Worm (Caenorhabditis elegans): ENCODE data around the gene deg-1.
A peak's percentile ranks its signal among the peaks of the same experiment; 100 is the strongest.

The deg-1 gene

ce11 chrX:7798248-7799020 lies 45.6 kb downstream of the deg-1 start, which contains the start of gene adm-4 (continued):
- TF ChIP-seq vab-7 (GFP tag; IDR thresholded peaks at IDR 0.05) = no peak
- no peak for TF ChIP-seq spr-1 (tag; optimal IDR thresholded peaks at IDR 0.05)
- TF ChIP-seq dmd-9 (GFP tag; IDR thresholded peaks at IDR 0.05) = no peak
- no peak for TF ChIP-seq nhr-77 (tag; optimal IDR thresholded peaks at IDR 0.05)
- no peak for TF ChIP-seq egl-43 (GFP tag; IDR thresholded peaks at IDR 0.05)
- no peak for TF ChIP-seq lim-7 (GFP tag; IDR thresholded peaks at IDR 0.05)
- no peak for TF ChIP-seq lin-1 (GFP tag; IDR thresholded peaks at IDR 0.05)
- peak; percentile 12 for TF ChIP-seq nhr-102 (tag; optimal IDR thresholded peaks at IDR 0.05)
- no peak for TF ChIP-seq mdl-1 (tag; optimal IDR thresholded peaks at IDR 0.05)
- TF ChIP-seq ctbp-1 (GFP tag; IDR thresholded peaks at IDR 0.05) = no peak
- no peak for TF ChIP-seq nhr-237 (tag; optimal IDR thresholded peaks at IDR 0.05)
- no peak for TF ChIP-seq fkh-10 (GFP tag; optimal IDR thresholded peaks at IDR 0.05)
- no peak for TF ChIP-seq saeg-2 (GFP tag; IDR thresholded peaks at IDR 0.05)
- no peak for TF ChIP-seq D1046.2 (GFP tag; IDR thresholded peaks at IDR 0.05)
- TF ChIP-seq nhr-25 (tag; optimal IDR thresholded peaks at IDR 0.05; ENCODE audit: borderline replicate concordance, insufficient read depth) = no peak
- TF ChIP-seq nhr-41 (GFP tag; IDR thresholded peaks at IDR 0.05) = no peak
- TF ChIP-seq zip-11 (GFP tag; IDR thresholded peaks at IDR 0.05) = no peak
- no peak for TF ChIP-seq F49E8.2 (tag; optimal IDR thresholded peaks at IDR 0.05; ENCODE audit: borderline replicate concordance)
- no peak for TF ChIP-seq ceh-62 (tag; optimal IDR thresholded peaks at IDR 0.05)
- no peak for TF ChIP-seq ceh-44 (GFP tag; IDR thresholded peaks at IDR 0.05)
- peak; percentile 15 for TF ChIP-seq dpl-1 (GFP tag; optimal IDR thresholded peaks at IDR 0.05)
- no peak for TF ChIP-seq set-16 (GFP tag; IDR thresholded peaks at IDR 0.05)
- TF ChIP-seq madf-5 (GFP tag; IDR thresholded peaks at IDR 0.05) = no peak
- peak; percentile 27 for TF ChIP-seq aha-1 (tag)
- no peak for TF ChIP-seq lir-3 (tag; optimal IDR thresholded peaks at IDR 0.05)
- peak; percentile 15 for TF ChIP-seq duxl-1 (tag; optimal IDR thresholded peaks at IDR 0.05; ENCODE audit: poor library complexity)
- no peak for TF ChIP-seq ZK337.2 (GFP tag; IDR thresholded peaks at IDR 0.05)
- TF ChIP-seq lin-38 (GFP tag; IDR thresholded peaks at IDR 0.05) = no peak
- TF ChIP-seq madf-9 (GFP tag; conservative IDR thresholded peaks at IDR 0.05) = peak; percentile 28; the same call in 1 of the 2 replicates
- no peak for TF ChIP-seq nhr-42 (GFP tag; IDR thresholded peaks at IDR 0.05)
- no peak for TF ChIP-seq spr-3 (GFP tag; optimal IDR thresholded peaks at IDR 0.05)
- TF ChIP-seq sdz-12 (GFP tag; optimal IDR thresholded peaks at IDR 0.05) = no peak
- TF ChIP-seq ceh-28 (tag; optimal IDR thresholded peaks at IDR 0.05) = no peak
- TF ChIP-seq snpc-1.2 (GFP tag; IDR thresholded peaks at IDR 0.05) = no peak
- no peak for TF ChIP-seq lin-15B (tag; optimal IDR thresholded peaks at IDR 0.05)
- TF ChIP-seq pha-4 (GFP tag; IDR thresholded peaks at IDR 0.05) = no peak
- TF ChIP-seq pha-4 (tag; optimal IDR thresholded peaks at IDR 0.05) = no peak
- no peak for TF ChIP-seq unc-62 (GFP tag; optimal IDR thresholded peaks at IDR 0.05 in 1 of 2)
- TF ChIP-seq unc-62 (tag; optimal IDR thresholded peaks at IDR 0.05) = no peak
- TF ChIP-seq unc-39 (tag; optimal IDR thresholded peaks at IDR 0.05) = no peak
- 0 out of 2 replicates have a peak, but pooled peaks have one; percentile 25 for TF ChIP-seq hmg-1.1 (GFP tag; IDR thresholded peaks at IDR 0.05)
- TF ChIP-seq nhr-76 (tag; optimal IDR thresholded peaks at IDR 0.05) = no peak
- TF ChIP-seq ceh-32 (tag; optimal IDR thresholded peaks at IDR 0.05; ENCODE audit: poor library complexity) = no peak
- peak; percentile 27 for TF ChIP-seq hlh-30 (tag; optimal IDR thresholded peaks at IDR 0.05; ENCODE audit: insufficient read depth)
- no peak for TF ChIP-seq ceh-82 (tag; optimal IDR thresholded peaks at IDR 0.05)
- peak; percentile 39 for TF ChIP-seq rbr-2 (tag; optimal IDR thresholded peaks at IDR 0.05)
- TF ChIP-seq mep-1 (tag; optimal IDR thresholded peaks at IDR 0.05) = peak; percentile 36
- no peak for TF ChIP-seq nhr-11 (tag; optimal IDR thresholded peaks at IDR 0.05)
- TF ChIP-seq unc-130 (GFP tag; optimal IDR thresholded peaks at IDR 0.05) = no peak
- no peak for TF ChIP-seq F37D6.2 (tag; optimal IDR thresholded peaks at IDR 0.05)
- TF ChIP-seq jun-1 (tag; optimal IDR thresholded peaks at IDR 0.05) = no peak
